Fruit fly (Drosophila melanogaster): Measurements from ENCODE around the gene Set2.
A peak's percentile ranks its signal among the peaks of the same experiment; 100 is the strongest.

Set2 gene

DNA sequence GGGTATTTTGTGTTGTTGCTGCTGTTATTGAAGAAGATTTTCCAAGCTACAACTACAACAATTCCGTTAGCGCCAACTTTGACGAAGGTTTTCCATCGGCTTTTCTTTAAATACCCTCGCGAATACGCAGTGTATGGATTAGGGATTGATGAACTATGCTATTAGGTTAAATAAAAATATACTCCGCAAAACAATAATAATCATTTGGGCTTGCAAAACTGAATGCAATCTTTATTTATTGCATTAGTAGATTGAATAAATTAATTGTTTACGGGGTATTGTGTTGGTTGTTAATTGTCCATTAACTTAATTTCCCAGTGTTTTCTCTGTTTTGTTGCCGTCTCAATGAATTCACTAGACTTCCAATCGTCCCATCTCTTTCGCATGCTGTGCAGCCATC is 34.4 kb downstream of the Set2 start:
- TF ChIP-seq achi (GFP tag; optimal IDR thresholded peaks at IDR 0.05) = no peak
- TF ChIP-seq ss (GFP tag; optimal IDR thresholded peaks at IDR 0.05) = no peak
- peak; percentile 27; the same call in 1 of the 2 replicates for TF ChIP-seq Gug (GFP tag; IDR thresholded peaks at IDR 0.05)
- no peak for TF ChIP-seq CG10669 (GFP tag; optimal IDR thresholded peaks at IDR 0.05)
- no peak for TF ChIP-seq Ets21C (GFP tag; optimal IDR thresholded peaks at IDR 0.05)
- no peak for TF ChIP-seq Sox14 (GFP tag; optimal IDR thresholded peaks at IDR 0.05)
- TF ChIP-seq CG8319 (GFP tag; optimal IDR thresholded peaks at IDR 0.05) = no peak
- TF ChIP-seq acj6 (GFP tag; optimal IDR thresholded peaks at IDR 0.05) = no peak
- no peak for TF ChIP-seq Sox102F (GFP tag; optimal IDR thresholded peaks at IDR 0.05)
- TF ChIP-seq CG6808 (GFP tag; optimal IDR thresholded peaks at IDR 0.05) = no peak
- no peak for TF ChIP-seq CG6792 (GFP tag; optimal IDR thresholded peaks at IDR 0.05)
- no peak for TF ChIP-seq topi (GFP tag; optimal IDR thresholded peaks at IDR 0.05)
- no peak for TF ChIP-seq CG11762 (GFP tag; optimal IDR thresholded peaks at IDR 0.05; ENCODE audit: insufficient read depth)
- peak; percentile 22 for TF ChIP-seq CG32006 (GFP tag; optimal IDR thresholded peaks at IDR 0.05)
- peak; percentile 45 for TF ChIP-seq CG11294 (GFP tag; IDR thresholded peaks at IDR 0.05)
- no peak for TF ChIP-seq net (GFP tag; optimal IDR thresholded peaks at IDR 0.05)
- no peak for TF ChIP-seq spab (GFP tag; optimal IDR thresholded peaks at IDR 0.05)
- no peak for TF ChIP-seq CG11902 (GFP tag; optimal IDR thresholded peaks at IDR 0.05)
- TF ChIP-seq lz (GFP tag; optimal IDR thresholded peaks at IDR 0.05) = no peak
- TF ChIP-seq CG3032 (tag; optimal IDR thresholded peaks at IDR 0.05) = no peak
- no peak for TF ChIP-seq CG6854 (GFP tag; optimal IDR thresholded peaks at IDR 0.05)
- TF ChIP-seq Hr4 (GFP tag; optimal IDR thresholded peaks at IDR 0.05) = no peak
- no peak for TF ChIP-seq CG6163 (GFP tag; IDR thresholded peaks at IDR 0.05)
- TF ChIP-seq esn (GFP tag; optimal IDR thresholded peaks at IDR 0.05) = no peak
- TF ChIP-seq Blimp-1 (GFP tag; optimal IDR thresholded peaks at IDR 0.05) = no peak
- TF ChIP-seq Hr38 (GFP tag; optimal IDR thresholded peaks at IDR 0.05) = no peak
- peak; percentile 58 for TF ChIP-seq CG15336 (GFP tag; IDR thresholded peaks at IDR 0.05)
- no peak for TF ChIP-seq Eip93F (GFP tag; optimal IDR thresholded peaks at IDR 0.05)
- no peak for TF ChIP-seq Smox (GFP tag; optimal IDR thresholded peaks at IDR 0.05)
- TF ChIP-seq pdm3 (GFP tag; optimal IDR thresholded peaks at IDR 0.05) = no peak
- 0 out of 3 replicates have a peak, but pooled peaks have one; percentile 29 for TF ChIP-seq CG8119 (GFP tag; IDR thresholded peaks at IDR 0.05)
- no peak for TF ChIP-seq fd59A (GFP tag; optimal IDR thresholded peaks at IDR 0.05)
- no peak for TF ChIP-seq Lpt (GFP tag; optimal IDR thresholded peaks at IDR 0.05)
- TF ChIP-seq Sox15 (GFP tag; optimal IDR thresholded peaks at IDR 0.05) = no peak
- no peak for TF ChIP-seq dac (GFP tag; optimal IDR thresholded peaks at IDR 0.05)

DNA sequence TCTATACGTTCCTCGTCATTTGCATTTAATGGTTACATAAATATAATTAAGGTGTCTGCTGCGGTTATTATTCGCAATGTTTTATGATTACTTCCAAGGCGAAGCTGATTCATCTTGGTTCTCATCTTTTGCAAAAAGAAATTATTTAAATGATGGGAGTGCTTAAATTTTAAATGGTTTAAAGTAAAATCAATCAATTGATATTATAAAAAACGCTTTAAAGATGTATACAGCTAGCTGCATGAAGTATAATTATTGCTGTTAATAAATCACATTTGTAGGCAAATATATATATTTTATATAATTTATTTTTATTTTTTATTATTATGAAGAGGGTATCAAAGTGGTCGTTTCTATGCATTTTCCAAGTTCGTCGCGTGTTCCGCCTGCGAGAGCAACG is 37.7 kb downstream of the Set2 start:
- TF ChIP-seq CG15336 (GFP tag; IDR thresholded peaks at IDR 0.05) = 0 out of 2 replicates have a peak, but pooled peaks have one; percentile 18
- no peak for TF ChIP-seq CG11762 (GFP tag; optimal IDR thresholded peaks at IDR 0.05; ENCODE audit: insufficient read depth)
- peak; percentile 46 for TF ChIP-seq CG32006 (GFP tag; optimal IDR thresholded peaks at IDR 0.05)
- TF ChIP-seq Gug (GFP tag; IDR thresholded peaks at IDR 0.05) = 0 out of 2 replicates have a peak, but pooled peaks have one; percentile 8

DNA sequence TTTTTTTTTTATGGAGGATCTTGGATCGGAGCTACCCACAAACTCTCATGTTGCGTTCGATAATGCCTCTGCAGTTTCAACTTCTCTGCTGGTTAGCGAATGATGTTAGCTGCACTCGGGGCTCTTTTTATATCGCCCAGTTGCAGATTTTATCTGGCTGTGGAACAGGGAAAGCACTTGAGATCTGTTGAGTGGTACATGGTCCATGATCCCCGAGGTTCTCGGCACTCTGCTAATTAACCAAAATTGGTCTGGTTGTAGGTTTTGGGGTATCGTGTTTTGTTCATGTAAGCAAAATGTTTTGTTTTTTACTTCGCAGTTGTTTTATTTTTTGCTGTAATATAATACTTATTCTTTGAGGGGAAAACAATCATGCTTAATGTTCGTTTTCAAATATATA is 44.5 kb downstream of the Set2 start, which contains the start of gene CG34324:
CG34324 (minus strand) TSS at position 101 of the 400 bp plus-strand sequence.
- TF ChIP-seq Eip78C (GFP tag) (no peak), CG10631 (GFP tag; optimal IDR thresholded peaks at IDR 0.05) (no peak), lz (GFP tag; optimal IDR thresholded peaks at IDR 0.05) (no peak), salr (GFP tag; optimal IDR thresholded peaks at IDR 0.05) (no peak), Lpt (GFP tag; optimal IDR thresholded peaks at IDR 0.05) (no peak), topi (GFP tag; optimal IDR thresholded peaks at IDR 0.05) (no peak), svp (GFP tag) (no peak), pdm3 (GFP tag; optimal IDR thresholded peaks at IDR 0.05) (no peak), eg (GFP tag; IDR thresholded peaks at IDR 0.05) (no peak), CG10669 (GFP tag; optimal IDR thresholded peaks at IDR 0.05) (no peak), Ets96B (tag; optimal IDR thresholded peaks at IDR 0.05) (no peak), CG8119 (GFP tag; IDR thresholded peaks at IDR 0.05) (no peak), CG3919 (GFP tag; optimal IDR thresholded peaks at IDR 0.05) (no peak), CG8632 (GFP tag; optimal IDR thresholded peaks at IDR 0.05) (no peak), Sox102F (GFP tag; optimal IDR thresholded peaks at IDR 0.05) (no peak), achi (GFP tag; optimal IDR thresholded peaks at IDR 0.05) (no peak), CG3032 (tag; optimal IDR thresholded peaks at IDR 0.05) (no peak), CG7368 (GFP tag; optimal IDR thresholded peaks at IDR 0.05) (no peak), CG6792 (GFP tag; optimal IDR thresholded peaks at IDR 0.05) (no peak)

All from whole organism, prepupa.